Fruit fly (Drosophila melanogaster): ENCODE measurements around the gene CG13373.

Gene CG13373

DNA sequence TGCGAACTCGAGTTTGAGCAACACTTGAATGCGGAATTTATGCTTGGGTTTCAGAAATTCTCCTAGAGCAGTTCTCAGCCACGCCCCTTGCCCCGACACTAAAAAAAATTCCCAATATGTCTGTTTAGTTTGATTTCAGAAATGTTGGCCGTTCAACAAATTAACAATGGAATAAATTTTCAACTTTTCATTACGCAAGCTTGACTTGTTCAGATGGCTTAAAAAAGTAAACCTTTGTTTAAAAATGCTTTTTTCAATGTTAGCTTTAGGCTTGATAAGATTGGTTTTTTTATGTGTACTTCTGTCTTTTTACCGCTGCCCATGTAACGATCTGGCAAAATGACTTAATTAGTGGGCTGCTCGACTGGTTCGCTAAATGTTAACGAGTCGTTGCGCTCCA lies 24.1 kb upstream of the CG13373 start (continued):
- peak; percentile 51 for TF ChIP-seq CG10669 (GFP tag; optimal IDR thresholded peaks at IDR 0.05)

dm6 chrX:456959-457358 lies 19.8 kb upstream of the CG13373 start:
- no peak for TF ChIP-seq net (GFP tag; optimal IDR thresholded peaks at IDR 0.05)
- no peak for TF ChIP-seq Blimp-1 (GFP tag; optimal IDR thresholded peaks at IDR 0.05)
- TF ChIP-seq CG6854 (GFP tag; optimal IDR thresholded peaks at IDR 0.05), result no peak

DNA sequence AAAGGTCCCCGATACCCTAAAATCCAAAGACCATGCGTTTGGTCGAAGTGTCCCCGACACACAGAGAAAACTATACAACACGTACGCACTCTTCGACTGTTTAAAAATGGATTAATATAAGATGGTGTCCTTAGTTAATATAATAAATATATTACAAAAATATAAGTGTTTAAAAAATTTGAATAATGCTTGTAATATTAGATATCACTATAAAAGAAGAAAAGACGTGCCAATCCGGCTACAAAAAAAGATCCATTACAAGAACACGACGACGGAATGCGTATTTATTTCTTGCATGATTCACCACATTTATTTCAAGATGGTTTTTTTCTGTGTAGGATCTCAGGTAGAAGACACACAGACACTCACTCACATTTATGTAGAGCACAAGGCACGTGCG lies 19.0 kb upstream of the CG13373 start:
- TF ChIP-seq achi (GFP tag; optimal IDR thresholded peaks at IDR 0.05) (no peak), topi (GFP tag; optimal IDR thresholded peaks at IDR 0.05) (no peak), ss (GFP tag; optimal IDR thresholded peaks at IDR 0.05) (no peak), svp (GFP tag) (peak; percentile 57), Gug (GFP tag; IDR thresholded peaks at IDR 0.05) (no peak), Eip78C (GFP tag) (peak; percentile 31), cyc (GFP tag; optimal IDR thresholded peaks at IDR 0.05) (no peak), fd59A (GFP tag; optimal IDR thresholded peaks at IDR 0.05) (no peak), esn (GFP tag; optimal IDR thresholded peaks at IDR 0.05) (no peak), acj6 (GFP tag; optimal IDR thresholded peaks at IDR 0.05) (no peak)

- TF ChIP-seq Eip78C (GFP tag) (no peak), CG9139 (GFP tag; optimal IDR thresholded peaks at IDR 0.05) (no peak), Smox (GFP tag; optimal IDR thresholded peaks at IDR 0.05) (no peak), spab (GFP tag; optimal IDR thresholded peaks at IDR 0.05) (no peak), Sox102F (GFP tag; optimal IDR thresholded peaks at IDR 0.05) (no peak), CG11294 (GFP tag; IDR thresholded peaks at IDR 0.05) (no peak), OdsH (GFP tag; optimal IDR thresholded peaks at IDR 0.05) (no peak), eg (GFP tag; IDR thresholded peaks at IDR 0.05) (no peak), CG8119 (GFP tag; IDR thresholded peaks at IDR 0.05) (no peak), CG3032 (tag; optimal IDR thresholded peaks at IDR 0.05) (no peak), CG6163 (GFP tag; IDR thresholded peaks at IDR 0.05) (no peak), CG10631 (GFP tag; optimal IDR thresholded peaks at IDR 0.05) (no peak), salr (GFP tag; optimal IDR thresholded peaks at IDR 0.05) (no peak), CG8632 (GFP tag; optimal IDR thresholded peaks at IDR 0.05) (no peak), Sox15 (GFP tag; optimal IDR thresholded peaks at IDR 0.05) (no peak), CG31627 (GFP tag; optimal IDR thresholded peaks at IDR 0.05) (no peak), net (GFP tag; optimal IDR thresholded peaks at IDR 0.05) (no peak), Lpt (GFP tag; optimal IDR thresholded peaks at IDR 0.05) (no peak)
Measured at dm6 chrX:460447-460846, 16.3 kb upstream of the CG13373 start, which contains the start of gene ase. ase (plus strand) TSS chrX:460747.

- TF ChIP-seq CG1621 (tag; optimal IDR thresholded peaks at IDR 0.05), result no peak
- no peak for TF ChIP-seq CG3919 (GFP tag; optimal IDR thresholded peaks at IDR 0.05)
- no peak for TF ChIP-seq CG15336 (GFP tag; IDR thresholded peaks at IDR 0.05)
- TF ChIP-seq ss (GFP tag; optimal IDR thresholded peaks at IDR 0.05), result no peak
- TF ChIP-seq CG9139 (GFP tag; optimal IDR thresholded peaks at IDR 0.05), result no peak
- no peak for TF ChIP-seq CG10669 (GFP tag; optimal IDR thresholded peaks at IDR 0.05)
- no peak for TF ChIP-seq topi (GFP tag; optimal IDR thresholded peaks at IDR 0.05)
- TF ChIP-seq CG6808 (GFP tag; optimal IDR thresholded peaks at IDR 0.05), result no peak
- TF ChIP-seq Gug (GFP tag; IDR thresholded peaks at IDR 0.05), result no peak
- no peak for TF ChIP-seq cyc (GFP tag; optimal IDR thresholded peaks at IDR 0.05)
- TF ChIP-seq CG8319 (GFP tag; optimal IDR thresholded peaks at IDR 0.05), result no peak
- TF ChIP-seq Hr4 (GFP tag; optimal IDR thresholded peaks at IDR 0.05), result no peak
Measured at dm6 chrX:463934-464333, 12.8 kb upstream of the CG13373 start.

Measured in whole organism, prepupa.